Worm (Caenorhabditis elegans): ENCODE results near the gene unc-42.

Gene unc-42

DNA sequence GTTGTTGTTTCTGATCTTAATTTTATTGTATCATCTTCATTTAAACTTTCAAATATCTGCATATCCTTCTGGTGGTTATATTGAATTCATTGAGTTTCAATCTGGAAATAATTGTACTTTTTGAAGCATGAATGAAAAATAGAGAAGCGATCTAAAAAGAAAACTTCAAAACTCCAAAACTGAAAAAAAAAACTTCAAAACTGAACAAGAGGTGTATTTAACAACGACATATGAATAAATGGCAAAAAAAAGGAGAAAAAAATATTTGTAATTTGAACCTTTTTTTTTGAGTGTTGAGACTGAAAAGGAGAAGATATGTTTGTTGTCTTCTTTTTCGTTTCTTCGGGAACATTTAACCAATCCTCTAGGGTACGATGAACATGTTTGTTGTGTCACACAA, 11.3 kb downstream of the unc-42 start, which contains the start of gene F58E6.11:
Gene F58E6.11, minus strand, starts transcription at position 101 of the 400 bp plus-strand sequence.
- no peak for TF ChIP-seq ahr-1 (tag; optimal IDR thresholded peaks at IDR 0.05)
- no peak for TF ChIP-seq ceh-48 (tag; optimal IDR thresholded peaks at IDR 0.05)
- TF ChIP-seq K09A11.1 (tag; optimal IDR thresholded peaks at IDR 0.05; ENCODE audit: insufficient read depth) = no peak
- TF ChIP-seq ets-4 (tag; optimal IDR thresholded peaks at IDR 0.05) = no peak
- TF ChIP-seq unc-55 (GFP tag; optimal IDR thresholded peaks at IDR 0.05) = no peak
- no peak for TF ChIP-seq T23F11.4 (GFP tag; optimal IDR thresholded peaks at IDR 0.05)
- TF ChIP-seq fkh-10 (GFP tag; optimal IDR thresholded peaks at IDR 0.05) = no peak
- TF ChIP-seq ztf-16 (tag; optimal IDR thresholded peaks at IDR 0.05) = no peak
- no peak for TF ChIP-seq gmeb-2 (tag; optimal IDR thresholded peaks at IDR 0.05)
- TF ChIP-seq sox-2 (GFP tag; IDR thresholded peaks at IDR 0.05) = no peak
- no peak for TF ChIP-seq che-1 (tag; optimal IDR thresholded peaks at IDR 0.05)

DNA sequence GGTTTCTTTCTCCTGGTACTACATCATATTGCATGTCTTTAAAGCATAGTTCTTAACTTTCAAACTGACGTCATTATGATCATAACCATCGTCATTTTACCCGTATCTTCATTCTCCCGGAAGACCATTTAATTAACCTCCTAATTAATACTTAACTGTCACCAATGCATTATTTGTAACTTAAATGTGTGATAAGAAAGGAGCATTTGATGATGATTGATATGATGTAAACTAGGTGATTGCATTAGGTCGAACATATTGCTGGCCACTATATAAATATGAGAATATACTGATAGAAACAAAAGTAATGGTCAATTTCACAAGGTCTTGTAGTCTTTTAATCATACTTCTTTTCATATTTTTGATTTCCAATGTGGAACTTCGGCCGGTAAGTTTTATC, 12.9 kb downstream of the unc-42 start, which contains the start of gene hrg-3:
Gene hrg-3, plus strand, starts transcription at position 227 of the 400 bp plus-strand sequence.
- no peak for TF ChIP-seq ceh-24 (tag; optimal IDR thresholded peaks at IDR 0.05)
- TF ChIP-seq elt-2 (tag; optimal IDR thresholded peaks at IDR 0.05) = peak; percentile 48

DNA sequence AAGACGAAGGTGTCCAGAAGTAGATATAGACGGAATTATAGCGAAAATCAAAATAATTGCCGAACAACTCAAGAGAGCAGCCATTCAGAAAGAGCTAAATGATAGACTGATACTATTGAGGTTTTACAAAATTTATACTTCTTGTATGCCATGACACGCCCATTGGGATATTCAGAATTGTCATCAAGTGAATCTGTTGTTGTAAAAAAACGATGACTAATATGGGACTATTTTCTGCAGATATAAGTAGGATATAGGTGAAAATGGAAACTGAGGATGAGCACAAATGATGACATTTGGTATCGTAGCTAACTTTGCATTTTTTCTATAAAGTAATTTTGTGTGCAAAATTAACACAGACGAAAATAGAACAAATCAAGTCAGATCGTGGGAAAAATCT, 13.5 kb downstream of the unc-42 start, which contains the start of gene F58E6.8:
Gene F58E6.8, minus strand, starts transcription at position 101 of the 400 bp plus-strand sequence.
- TF ChIP-seq eyg-1 (tag; optimal IDR thresholded peaks at IDR 0.05) (no peak), ceh-34 (tag; optimal IDR thresholded peaks at IDR 0.05) (no peak), ttx-3 (tag; optimal IDR thresholded peaks at IDR 0.05) (no peak), sdc-2 (tag; optimal IDR thresholded peaks at IDR 0.05) (no peak), K09A11.1 (tag; optimal IDR thresholded peaks at IDR 0.05; ENCODE audit: insufficient read depth) (no peak), fkh-6 (tag; optimal IDR thresholded peaks at IDR 0.05) (no peak), ceh-48 (tag; optimal IDR thresholded peaks at IDR 0.05) (no peak), gmeb-2 (tag; optimal IDR thresholded peaks at IDR 0.05) (no peak), dmd-4 (tag; optimal IDR thresholded peaks at IDR 0.05; ENCODE audit: borderline replicate concordance) (no peak), tbx-7 (tag; optimal IDR thresholded peaks at IDR 0.05) (no peak), syd-9 (tag; optimal IDR thresholded peaks at IDR 0.05) (no peak), ref-2 (tag; optimal IDR thresholded peaks at IDR 0.05) (no peak), sox-4 (tag; optimal IDR thresholded peaks at IDR 0.05) (no peak)

DNA sequence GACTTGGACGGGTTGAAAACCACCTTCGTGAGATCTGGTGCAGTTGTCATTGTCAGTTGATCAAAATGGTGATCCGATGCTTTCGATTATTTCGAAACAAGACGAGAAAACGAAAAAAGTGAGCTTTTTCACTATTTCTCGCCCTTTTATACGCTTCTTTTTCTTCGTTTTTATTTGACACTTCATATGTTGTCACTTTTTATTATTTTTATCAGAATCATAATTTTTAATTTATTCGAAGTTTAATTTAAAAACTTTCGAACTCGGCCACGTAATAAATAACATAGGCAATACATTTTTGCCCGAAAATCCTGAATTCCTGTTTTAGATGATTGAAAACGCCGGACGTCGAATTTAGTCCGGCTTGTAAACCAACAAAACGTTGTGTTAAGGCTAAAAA, 14.7 kb downstream of the unc-42 start, which contains the start of gene F58E6.5:
Gene F58E6.5, minus strand, starts transcription at position 101 of the 400 bp plus-strand sequence.
- TF ChIP-seq mec-3 (tag; optimal IDR thresholded peaks at IDR 0.05; ENCODE audit: borderline replicate concordance) (no peak), madf-2 (tag; optimal IDR thresholded peaks at IDR 0.05) (no peak), hlh-8 (tag; optimal IDR thresholded peaks at IDR 0.05) (no peak), ceh-2 (tag; optimal IDR thresholded peaks at IDR 0.05) (no peak), ceh-14 (tag; optimal IDR thresholded peaks at IDR 0.05) (no peak), lim-6 (tag; optimal IDR thresholded peaks at IDR 0.05) (no peak)

DNA sequence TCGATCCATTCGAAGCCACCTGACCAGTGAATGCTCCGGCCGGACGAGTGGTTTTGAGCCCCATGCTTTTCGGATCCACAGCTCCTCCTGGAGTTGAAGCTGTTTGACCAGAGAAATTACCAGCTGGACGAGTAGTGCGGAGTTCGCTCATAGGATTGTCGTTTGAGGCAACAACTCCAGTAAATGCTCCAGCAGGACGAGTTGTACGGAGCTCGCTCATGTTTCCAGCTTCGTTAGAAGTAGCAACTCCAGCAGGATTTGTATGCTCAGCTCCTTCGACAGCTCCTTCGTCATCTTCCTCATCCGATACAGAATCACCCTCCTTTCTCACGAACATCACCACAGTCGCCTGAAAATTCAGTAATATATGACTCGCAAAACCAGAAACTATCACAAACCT, 15.6 kb downstream of the unc-42 start:
- TF ChIP-seq ref-2 (tag; optimal IDR thresholded peaks at IDR 0.05) = no peak
- no peak for TF ChIP-seq madf-2 (tag; optimal IDR thresholded peaks at IDR 0.05)
- no peak for TF ChIP-seq K02D7.2 (tag; optimal IDR thresholded peaks at IDR 0.05)
- no peak for TF ChIP-seq ceh-19 (GFP tag; optimal IDR thresholded peaks at IDR 0.05)
- TF ChIP-seq nhr-11 (tag; optimal IDR thresholded peaks at IDR 0.05) = no peak
- no peak for TF ChIP-seq ets-4 (tag; optimal IDR thresholded peaks at IDR 0.05)
- no peak for TF ChIP-seq sox-4 (tag; optimal IDR thresholded peaks at IDR 0.05)
- TF ChIP-seq hlh-30 (tag; optimal IDR thresholded peaks at IDR 0.05; ENCODE audit: insufficient read depth) = no peak
- TF ChIP-seq nfya-1 (tag; optimal IDR thresholded peaks at IDR 0.05) = no peak
- no peak for TF ChIP-seq ceh-30 (tag; optimal IDR thresholded peaks at IDR 0.05)
